ENCODE assay signal across 2 fruit fly cellular contexts in genomic region chr3L:13135382-13135928, dm6.
A peak's percentile ranks its signal among the peaks of the same experiment; 100 is the strongest.
TF ChIP-seq lines count a peak whose summit lies in the region.

No protein-coding gene starts in this region.

- no peak for TF ChIP-seq CTCF in whole organism, embryonic (GFP tag; optimal IDR thresholded peaks at IDR 0.05; lab: Kevin White, UChicago)

TF ChIP-seq in whole organism, embryonic, 481 proteins besides CTCF, POLR2A, EP300 and RAD21:
- TF ChIP-seq sens (GFP tag; lab: Kevin White, UChicago) (peak; percentile 57), Sry-β (GFP tag; optimal IDR thresholded peaks at IDR 0.05; lab: Kevin White, UChicago) (peak; percentile 77), CG30403 (GFP tag; optimal IDR thresholded peaks at IDR 0.05; lab: Kevin White, UChicago) (no peak), twi (tag; optimal IDR thresholded peaks at IDR 0.05; lab: Kevin White, UChicago) (peak; percentile 50), Med (GFP tag; lab: Kevin White, UChicago) (peak; percentile 38)

TF ChIP-seq in whole organism, prepupa, 60 proteins besides CTCF, POLR2A, EP300 and RAD21:
- TF ChIP-seq ss (GFP tag; optimal IDR thresholded peaks at IDR 0.05; lab: Kevin White, UChicago) (peak; percentile 13 to 93), CG10669 (GFP tag; optimal IDR thresholded peaks at IDR 0.05; lab: Kevin White, UChicago) (no peak), svp (GFP tag; lab: Kevin White, UChicago) (peak; percentile 16)
